Fruit fly (Drosophila melanogaster) whole organism, embryonic: ENCODE measurements around the gene CG7179.
A peak's percentile ranks its signal among the peaks of the same experiment; 100 is the strongest.

Experiments used
- B-H2 ChIP-seq: fragments of 200-800 bp; sonication (Bioruptor generic); optimal IDR thresholded peaks from 2 replicates; lab custom pipeline; 2018; ENCODE audit warnings: missing biosample characterization, mild to moderate bottlenecking, missing genetic modification characterization
- CG11085 ChIP-seq: fragments of 200-800 bp; sonication (Bioruptor generic); IDR thresholded peaks from 2 replicates; pipeline ENCODE4 v1.3.6; 2022; ENCODE audit warnings: missing biosample characterization, missing genetic modification characterization
- CG14014 ChIP-seq: fragments of 200-800 bp; sonication (Bioruptor generic); IDR thresholded peaks from 2 replicates; pipeline ENCODE4 v1.3.6; 2022; ENCODE audit warnings: missing biosample characterization, missing genetic modification characterization
- CG14710 ChIP-seq: fragments of 200-800 bp; sonication (Bioruptor generic); optimal IDR thresholded peaks from 3 replicates; lab custom pipeline; 2019; ENCODE audit warnings: missing biosample characterization, mild to moderate bottlenecking, missing genetic modification characterization, moderate library complexity
- CG14860 ChIP-seq: fragments of 200-800 bp; sonication (Bioruptor generic); IDR thresholded peaks from 3 replicates; pipeline ENCODE4 v1.3.6; 2022; ENCODE audit warnings: missing biosample characterization, missing genetic modification characterization; ENCODE audit not compliant: partially characterized antibody
- CG1602 ChIP-seq: fragments of 200-800 bp; sonication (Bioruptor generic); optimal IDR thresholded peaks from 3 replicates; lab custom pipeline; 2016; ENCODE audit warnings: missing biosample characterization, missing genetic modification characterization
- CG1603 ChIP-seq: fragments of 200-800 bp; sonication (Bioruptor generic); optimal IDR thresholded peaks from 2 replicates; lab custom pipeline; 2019; ENCODE audit warnings: missing biosample characterization, mild to moderate bottlenecking, missing genetic modification characterization, moderate library complexity
- CG1647 ChIP-seq: fragments of 200-800 bp; sonication (Bioruptor generic); optimal IDR thresholded peaks from 3 replicates; lab custom pipeline; 2016; ENCODE audit warnings: missing biosample characterization, missing genetic modification characterization
- CG18599 ChIP-seq: fragments of 200-800 bp; sonication (Bioruptor generic); optimal IDR thresholded peaks from 3 replicates; lab custom pipeline; 2017; ENCODE audit warnings: missing biosample characterization, missing genetic modification characterization, mild to moderate bottlenecking, moderate library complexity, missing genetic modification reagents
- CG2129 ChIP-seq: fragments of 200-800 bp; sonication (Bioruptor generic); IDR thresholded peaks from 2 replicates; pipeline ENCODE4 v1.3.6; 2022; ENCODE audit warnings: missing biosample characterization, missing genetic modification characterization; ENCODE audit not compliant: partially characterized antibody
- CG2875 ChIP-seq: fragments of 200-800 bp; sonication (Bioruptor generic); optimal IDR thresholded peaks from 2 replicates; lab custom pipeline; 2017; ENCODE audit warnings: missing biosample characterization, mild to moderate bottlenecking, missing genetic modification characterization, missing genetic modification reagents
- CG34224 ChIP-seq: fragments of 200-800 bp; sonication (Bioruptor generic); IDR thresholded peaks from 3 replicates; pipeline ENCODE4 v1.3.6; 2022; ENCODE audit warnings: missing biosample characterization, missing genetic modification characterization; ENCODE audit not compliant: partially characterized antibody
- CG34422 ChIP-seq: fragments of 200-800 bp; sonication (Bioruptor generic); IDR thresholded peaks from 3 replicates; pipeline ENCODE4 v1.3.6; 2022; ENCODE audit warnings: missing biosample characterization, missing genetic modification characterization
- CG4854 ChIP-seq: fragments of 200-800 bp; sonication (Bioruptor generic); optimal IDR thresholded peaks from 2 replicates; lab custom pipeline; 2016; ENCODE audit warnings: missing biosample characterization, missing genetic modification characterization, inconsistent platforms
- CG6175 ChIP-seq: fragments of 200-800 bp; sonication (Bioruptor generic); IDR thresholded peaks from 3 replicates; pipeline ENCODE4 v1.3.6; 2022; ENCODE audit warnings: missing biosample characterization, missing genetic modification characterization
- CG7987 ChIP-seq: fragments of 200-800 bp; sonication (Bioruptor generic); optimal IDR thresholded peaks from 2 replicates; lab custom pipeline; 2018; ENCODE audit warnings: missing biosample characterization, mild to moderate bottlenecking, missing genetic modification characterization, moderate library complexity
- CG9932 ChIP-seq: fragments of 200-800 bp; sonication (Bioruptor generic); IDR thresholded peaks from 2 replicates; pipeline ENCODE4 v1.3.6; 2022; ENCODE audit warnings: missing biosample characterization, missing genetic modification characterization
- Dfd ChIP-seq, 2 experiments: fragments of >200 bp; optimal IDR thresholded peaks; 2 replicates each; lab custom pipeline; 2017; ENCODE audit warnings: missing biosample characterization in 2 of 2, missing genetic modification characterization in 2 of 2
- Kr ChIP-seq: fragments of 200-800 bp; sonication (Bioruptor generic); optimal IDR thresholded peaks from 2 replicates; lab custom pipeline; 2017; ENCODE audit warnings: missing biosample characterization, mild to moderate bottlenecking, missing genetic modification characterization
- Mad ChIP-seq: fragments of 200-800 bp; sonication (Bioruptor generic); optimal IDR thresholded peaks from 2 replicates; lab custom pipeline; 2016; ENCODE audit warnings: missing biosample characterization, missing genetic modification characterization
- Med ChIP-seq: fragments of 200-800 bp; sonication (Bioruptor generic); peaks from one replicate; lab custom pipeline; 2016; ENCODE audit warnings: missing biosample characterization, missing genetic modification characterization, mild to moderate bottlenecking, inconsistent platforms, moderate library complexity
- Mrtf ChIP-seq: fragments of 200-800 bp; sonication (Bioruptor generic); IDR thresholded peaks from 3 replicates; pipeline ENCODE4 v1.3.6; 2022; ENCODE audit warnings: missing biosample characterization, missing genetic modification characterization
- Oli ChIP-seq: fragments of 200-800 bp; sonication (Bioruptor generic); optimal IDR thresholded peaks from 2 replicates; lab custom pipeline; 2018; ENCODE audit warnings: missing biosample characterization, mild to moderate bottlenecking, missing genetic modification characterization, moderate library complexity
- Opbp ChIP-seq: fragments of 200-800 bp; sonication (Bioruptor generic); IDR thresholded peaks from 3 replicates; pipeline ENCODE4 v1.3.6; 2022; ENCODE audit warnings: missing biosample characterization, missing genetic modification characterization; ENCODE audit not compliant: partially characterized antibody
- Side ChIP-seq: fragments of 200-800 bp; sonication (Bioruptor generic); optimal IDR thresholded peaks from 2 replicates; lab custom pipeline; 2016; ENCODE audit warnings: missing biosample characterization, missing genetic modification characterization
- Six4 ChIP-seq: fragments of 200-800 bp; sonication (Bioruptor generic); optimal IDR thresholded peaks from 2 replicates; lab custom pipeline; 2016; ENCODE audit warnings: missing biosample characterization, missing genetic modification characterization
- Usf ChIP-seq: fragments of 200-800 bp; sonication (Bioruptor generic); optimal IDR thresholded peaks from 2 replicates; lab custom pipeline; 2017; ENCODE audit warnings: missing genotype, missing biosample characterization, missing genetic modification characterization
- amos ChIP-seq: fragments of 200-800 bp; sonication (Bioruptor generic); IDR thresholded peaks from 2 replicates; pipeline ENCODE4 v1.3.6; 2022; ENCODE audit warnings: missing biosample characterization, missing genetic modification characterization; ENCODE audit not compliant: partially characterized antibody
- bbx ChIP-seq: fragments of 200-800 bp; sonication (Bioruptor generic); IDR thresholded peaks from 2 replicates; pipeline ENCODE4 v1.3.6; 2022; ENCODE audit warnings: missing biosample characterization, missing genetic modification characterization; ENCODE audit not compliant: partially characterized antibody
- btn ChIP-seq: fragments of 200-800 bp; sonication (Bioruptor generic); optimal IDR thresholded peaks from 2 replicates; lab custom pipeline; 2016; ENCODE audit warnings: missing biosample characterization, missing genetic modification characterization
- chif ChIP-seq, 2 experiments: fragments of 200-800 bp; sonication (Bioruptor generic); optimal IDR thresholded peaks; 3 replicates each; lab custom pipeline; 2016; ENCODE audit warnings: missing biosample characterization in 2 of 2, missing genetic modification characterization in 2 of 2
- ftz-f1 ChIP-seq: fragments of 200-800 bp; sonication (Bioruptor generic); optimal IDR thresholded peaks from 2 replicates; lab custom pipeline; 2016; ENCODE audit warnings: missing biosample characterization, missing genetic modification characterization
- gcm ChIP-seq: fragments of 200-800 bp; sonication (Bioruptor generic); optimal IDR thresholded peaks from 2 replicates; lab custom pipeline; 2019; ENCODE audit warnings: missing biosample characterization, mild to moderate bottlenecking, missing genetic modification characterization, moderate library complexity
- gsb ChIP-seq: fragments of 200-800 bp; sonication (Bioruptor generic); IDR thresholded peaks from 2 replicates; pipeline ENCODE4 v1.3.6; 2022; ENCODE audit warnings: missing biosample characterization, missing genetic modification characterization
- ind ChIP-seq: fragments of 200-800 bp; sonication (Bioruptor generic); optimal IDR thresholded peaks from 3 replicates; lab custom pipeline; 2016; ENCODE audit warnings: missing biosample characterization, missing genetic modification characterization
- klu ChIP-seq: fragments of 200-800 bp; sonication (Bioruptor generic); IDR thresholded peaks from 2 replicates; pipeline ENCODE4 v1.3.6; 2022; ENCODE audit warnings: missing biosample characterization, missing genetic modification characterization
- lov ChIP-seq, 2 experiments: fragments of 200-800 bp in 1 of 2; fragments of >200 bp in 1 of 2; sonication (Bioruptor generic) in 1 of 2; IDR thresholded peaks in 1 of 2; optimal IDR thresholded peaks in 1 of 2; 2 replicates in 1 of 2; 3 replicates in 1 of 2; pipeline versions ENCODE4 v1.3.6 to Lab custom; 2017 to 2022; ENCODE audit warnings: missing biosample characterization in 1 of 2, missing genetic modification characterization in 1 of 2
- mirr ChIP-seq: fragments of 200-800 bp; sonication (Bioruptor generic); optimal IDR thresholded peaks from 3 replicates; lab custom pipeline; 2018; ENCODE audit warnings: missing biosample characterization, mild to moderate bottlenecking, missing genetic modification characterization
- nerfin-1 ChIP-seq: fragments of 200-800 bp; sonication (Bioruptor generic); optimal IDR thresholded peaks from 3 replicates; lab custom pipeline; 2019; ENCODE audit warnings: missing biosample characterization, mild to moderate bottlenecking, missing genetic modification characterization, moderate library complexity
- pita ChIP-seq: fragments of 200-800 bp; sonication (Bioruptor generic); optimal IDR thresholded peaks from 2 replicates; lab custom pipeline; 2017; ENCODE audit warnings: missing biosample characterization, mild to moderate bottlenecking, missing genetic modification characterization
- ranshi ChIP-seq: fragments of 200-800 bp; sonication (Bioruptor generic); IDR thresholded peaks from 2 replicates; pipeline ENCODE4 v1.3.6; 2022; ENCODE audit warnings: missing biosample characterization, missing genetic modification characterization
- schlank ChIP-seq: fragments of 200-800 bp; sonication (Bioruptor generic); optimal IDR thresholded peaks from 2 replicates; lab custom pipeline; 2018; ENCODE audit warnings: missing biosample characterization, mild to moderate bottlenecking, missing genetic modification characterization
- seq ChIP-seq: fragments of 200-800 bp; sonication (Bioruptor generic); IDR thresholded peaks from 2 replicates; pipeline ENCODE4 v1.3.6; 2022; ENCODE audit warnings: missing biosample characterization, missing genetic modification characterization
- sna ChIP-seq: fragments of 200-800 bp; sonication (Bioruptor generic); IDR thresholded peaks from 2 replicates; pipeline ENCODE4 v1.3.6; 2022; ENCODE audit warnings: missing biosample characterization, missing genetic modification characterization; ENCODE audit not compliant: partially characterized antibody
- stc ChIP-seq: fragments of 200-800 bp; sonication (Bioruptor generic); IDR thresholded peaks from 2 replicates; pipeline ENCODE4 v1.3.6; 2022; ENCODE audit warnings: missing biosample characterization, missing genetic modification characterization
- tna ChIP-seq: fragments of 200-800 bp; sonication (Bioruptor generic); IDR thresholded peaks from 2 replicates; pipeline ENCODE4 v1.3.6; 2022; ENCODE audit warnings: missing biosample characterization, missing genetic modification characterization; ENCODE audit not compliant: partially characterized antibody
- trem ChIP-seq: fragments of 200-800 bp; optimal IDR thresholded peaks from 3 replicates; lab custom pipeline; 2019; ENCODE audit warnings: missing biosample characterization, mild to moderate bottlenecking, missing genetic modification characterization, moderate library complexity
- wor ChIP-seq: fragments of 200-800 bp; sonication (Bioruptor generic); IDR thresholded peaks from 2 replicates; pipeline ENCODE4 v1.3.6; 2022; ENCODE audit warnings: missing biosample characterization, missing genetic modification characterization

Gene CG7179

DNA sequence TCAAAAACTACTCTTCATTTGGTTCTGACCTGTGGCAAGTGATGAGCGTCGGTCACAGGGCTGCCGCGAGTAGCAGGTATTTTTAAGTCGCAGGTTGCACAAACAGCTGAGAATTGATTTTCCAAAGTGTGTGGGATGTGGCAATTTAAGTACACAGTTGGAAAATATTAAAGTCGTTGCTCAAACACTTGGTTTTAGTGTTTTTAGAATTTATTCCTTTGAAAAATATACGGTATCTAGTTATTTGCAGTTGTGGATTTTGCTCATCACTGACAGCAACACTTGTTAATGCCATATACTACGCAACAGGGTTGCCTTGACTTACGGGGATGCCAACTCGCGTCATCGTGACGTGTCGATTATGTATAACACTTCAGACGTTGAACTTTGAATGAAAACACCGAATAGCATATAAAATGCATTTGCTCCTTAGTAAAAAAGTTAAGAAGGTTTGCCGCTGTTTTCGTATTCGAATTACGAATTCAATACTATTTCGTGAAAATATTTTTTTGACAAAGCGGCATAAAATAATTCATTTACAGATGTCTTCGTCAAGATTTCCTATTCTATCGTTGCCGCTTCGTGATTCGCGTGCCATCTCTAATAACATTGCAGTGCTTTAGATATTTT, 22.1 kb upstream of the CG7179 start, which contains the start of the genes Herp and r2d2 (continued):
- peak; percentile 81 for TF ChIP-seq btn
- peak; percentile 71 for TF ChIP-seq gcm
- peak; percentile 70; the same call in 1 of the 2 replicates for TF ChIP-seq amos (GFP tag; lab: Robert Waterston, UW)
- TF ChIP-seq lov (optimal IDR thresholded peaks at IDR 0.05; lab: Kevin White, UChicago), result no peak
- TF ChIP-seq lov (GFP tag; IDR thresholded peaks at IDR 0.05; lab: Robert Waterston, UW), result no peak
- TF ChIP-seq CG14014 (GFP tag; lab: Robert Waterston, UW), result peak; percentile 91
- peak; percentile 94 for TF ChIP-seq B-H2 (GFP tag; lab: Kevin White, UChicago)
- TF ChIP-seq bbx (GFP tag; lab: Robert Waterston, UW), result peak; percentile 63
- peak; percentile 92 for TF ChIP-seq CG34422 (GFP tag; lab: Robert Waterston, UW)
- peak; percentile 93 for TF ChIP-seq ind
- peak; percentile 82 for TF ChIP-seq CG7987 (GFP tag; lab: Kevin White, UChicago)
- TF ChIP-seq pita (GFP tag; lab: Kevin White, UChicago), result no peak
- peak; percentile 81 for TF ChIP-seq CG34224
- peak; percentile 84 for TF ChIP-seq klu (GFP tag; lab: Robert Waterston, UW)
- TF ChIP-seq Dfd (GFP tag; optimal IDR thresholded peaks at IDR 0.05; lab: Kevin White, UChicago), result no peak
- peak; percentile 89 for TF ChIP-seq CG1602 (GFP tag; lab: Kevin White, UChicago)
- TF ChIP-seq CG2875 (GFP tag; lab: Kevin White, UChicago), result peak; percentile 64
- peak; percentile 83 for TF ChIP-seq Oli (tag; lab: Kevin White, UChicago)
- TF ChIP-seq Side (GFP tag; lab: Kevin White, UChicago), result peak; percentile 94
- TF ChIP-seq trem, result peak; percentile 99
- peak; percentile 86 for TF ChIP-seq Mad (GFP tag; lab: Kevin White, UChicago)
- peak; percentile 90 to 93 for TF ChIP-seq chif (GFP tag; optimal IDR thresholded peaks at IDR 0.05; lab: Kevin White, UChicago)
- peak; percentile 70 for TF ChIP-seq seq (GFP tag; lab: Robert Waterston, UW)
- TF ChIP-seq mirr, result peak; percentile 93
- peak; percentile 58; the same call in 1 of the 3 replicates for TF ChIP-seq CG14860 (GFP tag; lab: Robert Waterston, UW)
- TF ChIP-seq nerfin-1 (tag; lab: Kevin White, UChicago), result peak; percentile 87
- TF ChIP-seq tna, result no peak; the same call in 1 of the 2 replicates
- TF ChIP-seq CG9932 (GFP tag; lab: Robert Waterston, UW), result peak; percentile 95
- peak; percentile 45 for TF ChIP-seq CG2129
- peak; percentile 61 for TF ChIP-seq ftz-f1 (GFP tag; lab: Kevin White, UChicago)
- peak; percentile 86 for TF ChIP-seq CG11085
- TF ChIP-seq Opbp (GFP tag; lab: Robert Waterston, UW), result peak; percentile 63; the same call in 1 of the 3 replicates
- peak; percentile 72; the same call in 1 of the 2 replicates for TF ChIP-seq stc (GFP tag; lab: Robert Waterston, UW)
- TF ChIP-seq Kr (GFP tag; lab: Kevin White, UChicago), result no peak
- TF ChIP-seq CG18599 (GFP tag; lab: Kevin White, UChicago), result peak; percentile 94
- TF ChIP-seq CG1647 (GFP tag; lab: Kevin White, UChicago), result peak; percentile 94
- peak; percentile 99 for TF ChIP-seq Med (GFP tag; lab: Kevin White, UChicago)
- peak; percentile 84 for TF ChIP-seq wor (GFP tag; lab: Robert Waterston, UW)
- TF ChIP-seq CG6175 (GFP tag; lab: Robert Waterston, UW), result peak; percentile 84
- TF ChIP-seq CG1603 (tag; lab: Kevin White, UChicago), result peak; percentile 90
- TF ChIP-seq CG14710 (tag; lab: Kevin White, UChicago), result peak; percentile 89
- peak; percentile 80 for TF ChIP-seq sna (GFP tag; lab: Robert Waterston, UW)
- TF ChIP-seq ranshi (GFP tag; lab: Robert Waterston, UW), result peak; percentile 83; the same call in 1 of the 2 replicates
- peak; percentile 85 for TF ChIP-seq schlank (tag; lab: Kevin White, UChicago)
- TF ChIP-seq Six4 (GFP tag; lab: Kevin White, UChicago), result peak; percentile 87
- peak; percentile 80 for TF ChIP-seq Usf (GFP tag; lab: Kevin White, UChicago)
- peak; percentile 71 for TF ChIP-seq gsb (GFP tag; lab: Robert Waterston, UW)
- peak; percentile 73 for TF ChIP-seq CG4854
- TF ChIP-seq Mrtf, result peak; percentile 83; the same call in 2 of the 3 replicates
